Fruit fly (Drosophila melanogaster): ENCODE data around the gene PGRP-LD.

The PGRP-LD gene

dm6 chr3L:5828684-5829083 is 48.8 kb downstream of the PGRP-LD start (continued):
- TF ChIP-seq org-1 (GFP tag; optimal IDR thresholded peaks at IDR 0.05) (no peak), HLH4C (GFP tag; IDR thresholded peaks at IDR 0.05; ENCODE audit: partially characterized antibody) (no peak), Sry-δ (GFP tag; optimal IDR thresholded peaks at IDR 0.05) (no peak), cwo (GFP tag; optimal IDR thresholded peaks at IDR 0.05) (no peak), sob (GFP tag; IDR thresholded peaks at IDR 0.05) (no peak), twi (tag; optimal IDR thresholded peaks at IDR 0.05) (no peak), fd102C (GFP tag; optimal IDR thresholded peaks at IDR 0.05) (no peak), zfh1 (GFP tag; IDR thresholded peaks at IDR 0.05) (no peak), pb (GFP tag; optimal IDR thresholded peaks at IDR 0.05) (no peak), nau (GFP tag; optimal IDR thresholded peaks at IDR 0.05) (no peak), MTF-1 (GFP tag; optimal IDR thresholded peaks at IDR 0.05; ENCODE audit: borderline replicate concordance) (no peak), CG9609 (GFP tag; optimal IDR thresholded peaks at IDR 0.05) (no peak), NFAT (GFP tag; IDR thresholded peaks at IDR 0.05) (no peak), Dp (GFP tag; optimal IDR thresholded peaks at IDR 0.05) (no peak), hb (GFP tag; IDR thresholded peaks at IDR 0.05; ENCODE audit: partially characterized antibody) (no peak), CG13123 (GFP tag; optimal IDR thresholded peaks at IDR 0.05) (no peak), hkb (optimal IDR thresholded peaks at IDR 0.05) (no peak), hkb (GFP tag; IDR thresholded peaks at IDR 0.05) (no peak), ken (GFP tag; IDR thresholded peaks at IDR 0.05) (no peak), Stat92E (GFP tag; optimal IDR thresholded peaks at IDR 0.05) (no peak), row (GFP tag; IDR thresholded peaks at IDR 0.05) (0 out of 3 replicates have a peak, but pooled peaks have one; percentile 43), unpg (GFP tag; optimal IDR thresholded peaks at IDR 0.05) (peak; percentile 25), trem (tag; optimal IDR thresholded peaks at IDR 0.05) (peak; percentile 10), Trl (optimal IDR thresholded peaks at IDR 0.05) (no peak), Trl (GFP tag; optimal IDR thresholded peaks at IDR 0.05) (no peak), CG4424 (GFP tag; optimal IDR thresholded peaks at IDR 0.05) (peak; percentile 21), bigmax (GFP tag; optimal IDR thresholded peaks at IDR 0.05) (no peak), CG10543 (GFP tag; optimal IDR thresholded peaks at IDR 0.05) (no peak), seq (GFP tag; IDR thresholded peaks at IDR 0.05) (0 out of 2 replicates have a peak, but pooled peaks have one; percentile 14), fu2 (GFP tag; optimal IDR thresholded peaks at IDR 0.05) (no peak), CG7786 (GFP tag; optimal IDR thresholded peaks at IDR 0.05) (no peak), CG11696 (GFP tag; IDR thresholded peaks at IDR 0.05) (no peak), gt (GFP tag; IDR thresholded peaks at IDR 0.05) (no peak), CG15514 (GFP tag; optimal IDR thresholded peaks at IDR 0.05) (no peak), dmrt99B (tag; optimal IDR thresholded peaks at IDR 0.05) (peak; percentile 57), CG17328 (GFP tag; IDR thresholded peaks at IDR 0.05) (no peak), emc (GFP tag; optimal IDR thresholded peaks at IDR 0.05) (no peak), CG3281 (GFP tag; optimal IDR thresholded peaks at IDR 0.05) (no peak), sim (GFP tag; IDR thresholded peaks at IDR 0.05) (no peak), CkIIα-i1 (GFP tag; IDR thresholded peaks at IDR 0.05) (no peak), Kr (GFP tag; optimal IDR thresholded peaks at IDR 0.05) (no peak), CG31388 (GFP tag; optimal IDR thresholded peaks at IDR 0.05) (no peak), CG32532 (GFP tag; IDR thresholded peaks at IDR 0.05) (no peak), Six4 (GFP tag; optimal IDR thresholded peaks at IDR 0.05) (no peak), NK7.1 (GFP tag; optimal IDR thresholded peaks at IDR 0.05) (no peak), Dref (GFP tag; IDR thresholded peaks at IDR 0.05) (no peak), CG34422 (GFP tag; IDR thresholded peaks at IDR 0.05) (no peak), ara (GFP tag; IDR thresholded peaks at IDR 0.05) (no peak), Xbp1 (GFP tag; optimal IDR thresholded peaks at IDR 0.05) (peak; percentile 23), CG4707 (GFP tag; optimal IDR thresholded peaks at IDR 0.05) (no peak), hbn (GFP tag; IDR thresholded peaks at IDR 0.05; ENCODE audit: partially characterized antibody) (no peak), CG1792 (GFP tag; optimal IDR thresholded peaks at IDR 0.05) (no peak), CG3163 (GFP tag; optimal IDR thresholded peaks at IDR 0.05) (no peak)
